Fruit fly (Drosophila melanogaster) whole organism, embryonic: ENCODE results near the gene Top3alpha.

ENCODE experiments used
- Awh ChIP-seq: fragments of 200-800 bp; sonication (Bioruptor generic); IDR thresholded peaks from 2 replicates; pipeline ENCODE4, ENCODE4 v1.3.6; 2022; ENCODE audit warnings: missing biosample characterization, missing genetic modification characterization
- CG10366 ChIP-seq: fragments of 200-800 bp; sonication (Bioruptor generic); IDR thresholded peaks from 2 replicates; pipeline ENCODE4 v1.3.6; 2022; ENCODE audit warnings: missing biosample characterization, missing genetic modification characterization
- CG10979 ChIP-seq: fragments of 200-800 bp; sonication (Bioruptor generic); optimal IDR thresholded peaks from 2 replicates; lab custom pipeline; 2018; ENCODE audit warnings: missing biosample characterization, mild to moderate bottlenecking, missing genetic modification characterization, moderate library complexity
- CG12391 ChIP-seq: fragments of 200-800 bp; sonication (Bioruptor generic); optimal IDR thresholded peaks from 3 replicates; lab custom pipeline; 2018; ENCODE audit warnings: missing biosample characterization, mild to moderate bottlenecking, missing genetic modification characterization, moderate library complexity
- CG12942 ChIP-seq: fragments of 200-800 bp; sonication (Bioruptor generic); optimal IDR thresholded peaks from 3 replicates; lab custom pipeline; 2016; ENCODE audit warnings: missing biosample characterization, missing genetic modification characterization
- CG14710 ChIP-seq: fragments of 200-800 bp; sonication (Bioruptor generic); optimal IDR thresholded peaks from 3 replicates; lab custom pipeline; 2019; ENCODE audit warnings: missing biosample characterization, mild to moderate bottlenecking, missing genetic modification characterization, moderate library complexity
- CG14860 ChIP-seq: fragments of 200-800 bp; sonication (Bioruptor generic); IDR thresholded peaks from 3 replicates; pipeline ENCODE4 v1.3.6; 2022; ENCODE audit warnings: missing biosample characterization, missing genetic modification characterization; ENCODE audit not compliant: partially characterized antibody
- CG18262 ChIP-seq: fragments of 200-800 bp; optimal IDR thresholded peaks from 3 replicates; lab custom pipeline; 2019; ENCODE audit warnings: missing biosample characterization, mild to moderate bottlenecking, missing genetic modification characterization, moderate library complexity
- CG2116 ChIP-seq: fragments of 200-800 bp; sonication (Bioruptor generic); optimal IDR thresholded peaks from 3 replicates; lab custom pipeline; 2018; ENCODE audit warnings: missing biosample characterization, mild to moderate bottlenecking, missing genetic modification characterization
- CG2120 ChIP-seq: fragments of 200-800 bp; sonication (Bioruptor generic); optimal IDR thresholded peaks from 3 replicates; lab custom pipeline; 2016; ENCODE audit warnings: missing biosample characterization, missing genetic modification characterization
- CG32532 ChIP-seq: fragments of 200-800 bp; sonication (Bioruptor generic); IDR thresholded peaks from 2 replicates; pipeline ENCODE4 v1.3.6; 2022; ENCODE audit warnings: missing biosample characterization, missing genetic modification characterization
- CG33213 ChIP-seq: fragments of 200-800 bp; sonication (Bioruptor generic); optimal IDR thresholded peaks from 3 replicates; lab custom pipeline; 2016; ENCODE audit warnings: missing biosample characterization, missing genetic modification characterization
- CG6272 ChIP-seq: fragments of 200-800 bp; sonication (Bioruptor generic); IDR thresholded peaks from 2 replicates; pipeline ENCODE4 v1.3.6; 2022; ENCODE audit warnings: missing biosample characterization, missing genetic modification characterization
- CG6654 ChIP-seq: fragments of 200-800 bp; sonication (Bioruptor generic); optimal IDR thresholded peaks from 2 replicates; lab custom pipeline; 2017; ENCODE audit warnings: missing biosample characterization, mild to moderate bottlenecking, missing genetic modification characterization
- CG6791 ChIP-seq: fragments of 200-800 bp; sonication (Bioruptor generic); IDR thresholded peaks from 3 replicates; pipeline ENCODE4 v1.3.6; 2022; ENCODE audit warnings: missing biosample characterization, missing genetic modification characterization; ENCODE audit not compliant: partially characterized antibody
- CHES-1-like ChIP-seq: fragments of 200-800 bp; sonication (Bioruptor generic); optimal IDR thresholded peaks from 2 replicates; lab custom pipeline; 2016; ENCODE audit warnings: missing biosample characterization, missing genetic modification characterization
- D19A ChIP-seq: fragments of 200-800 bp; optimal IDR thresholded peaks from 3 replicates; lab custom pipeline; 2019; ENCODE audit warnings: missing biosample characterization, mild to moderate bottlenecking, missing genetic modification characterization, moderate library complexity
- D19B ChIP-seq: fragments of 200-800 bp; sonication (Bioruptor generic); optimal IDR thresholded peaks from 2 replicates; lab custom pipeline; 2017; ENCODE audit warnings: missing biosample characterization, mild to moderate bottlenecking, missing genetic modification characterization
- Dref ChIP-seq: fragments of 200-800 bp; sonication (Bioruptor generic); IDR thresholded peaks from 2 replicates; pipeline ENCODE4 v1.3.6; 2022; ENCODE audit warnings: missing biosample characterization, missing genetic modification characterization
- Ets65A ChIP-seq: fragments of 200-800 bp; sonication (Bioruptor generic); peaks from one replicate; lab custom pipeline; 2016; ENCODE audit warnings: missing biosample characterization, missing genetic modification characterization
- HLH4C ChIP-seq: fragments of 200-800 bp; sonication (Bioruptor generic); IDR thresholded peaks from 3 replicates; pipeline ENCODE4 v1.3.6; 2022; ENCODE audit warnings: missing biosample characterization, missing genetic modification characterization; ENCODE audit not compliant: partially characterized antibody
- Hey ChIP-seq: fragments of 200-800 bp; sonication (Bioruptor generic); optimal IDR thresholded peaks from 3 replicates; lab custom pipeline; 2018; ENCODE audit warnings: missing biosample characterization, mild to moderate bottlenecking, missing genetic modification characterization
- Hmx ChIP-seq: fragments of 200-800 bp; sonication (Bioruptor generic); optimal IDR thresholded peaks from 2 replicates; lab custom pipeline; 2016; ENCODE audit warnings: missing biosample characterization, missing genetic modification characterization
- Hr39 ChIP-seq: fragments of >200 bp; optimal IDR thresholded peaks from 2 replicates; lab custom pipeline; 2017
- Mrtf ChIP-seq: fragments of 200-800 bp; sonication (Bioruptor generic); IDR thresholded peaks from 3 replicates; pipeline ENCODE4 v1.3.6; 2022; ENCODE audit warnings: missing biosample characterization, missing genetic modification characterization
- Opbp ChIP-seq: fragments of 200-800 bp; sonication (Bioruptor generic); IDR thresholded peaks from 3 replicates; pipeline ENCODE4 v1.3.6; 2022; ENCODE audit warnings: missing biosample characterization, missing genetic modification characterization; ENCODE audit not compliant: partially characterized antibody
- Ptx1 ChIP-seq: fragments of 200-800 bp; sonication (Bioruptor generic); IDR thresholded peaks from 2 replicates; pipeline ENCODE4 v1.3.6; 2022; ENCODE audit warnings: missing biosample characterization, missing genetic modification characterization
- Stat92E ChIP-seq, 3 experiments: fragments of >200 bp in 2 of 3; fragments of 200-800 bp in 1 of 3; sonication (Bioruptor generic) in 1 of 3; optimal IDR thresholded peaks; 2 replicates each; lab custom pipeline; 2017 to 2019; ENCODE audit warnings: missing biosample characterization in 3 of 3, missing genetic modification characterization in 3 of 3, mild to moderate bottlenecking in 1 of 3, moderate library complexity in 1 of 3
- abd-A ChIP-seq: fragments of 200-800 bp; sonication (Bioruptor generic); optimal IDR thresholded peaks from 3 replicates; lab custom pipeline; 2019; ENCODE audit warnings: missing biosample characterization, mild to moderate bottlenecking, missing genetic modification characterization, moderate library complexity
- al ChIP-seq: fragments of 200-800 bp; sonication (Bioruptor generic); IDR thresholded peaks from 2 replicates; pipeline ENCODE4 v1.3.6; 2022; ENCODE audit warnings: missing biosample characterization, missing genetic modification characterization
- bbx ChIP-seq: fragments of 200-800 bp; sonication (Bioruptor generic); IDR thresholded peaks from 2 replicates; pipeline ENCODE4 v1.3.6; 2022; ENCODE audit warnings: missing biosample characterization, missing genetic modification characterization; ENCODE audit not compliant: partially characterized antibody
- bigmax ChIP-seq: fragments of 200-800 bp; sonication (Bioruptor generic); optimal IDR thresholded peaks from 2 replicates; lab custom pipeline; 2018; ENCODE audit warnings: missing biosample characterization, mild to moderate bottlenecking, missing genetic modification characterization
- bsh ChIP-seq, 2 experiments: fragments of 200-800 bp; sonication (Bioruptor generic); optimal IDR thresholded peaks; 2 replicates each; lab custom pipeline; 2017 to 2018; ENCODE audit warnings: mild to moderate bottlenecking in 2 of 2, missing biosample characterization in 2 of 2, missing genetic modification characterization in 2 of 2, moderate library complexity in 1 of 2
- cas ChIP-seq: fragments of 200-800 bp; sonication (Bioruptor generic); IDR thresholded peaks from 2 replicates; pipeline ENCODE4 v1.3.6; 2022; ENCODE audit warnings: missing biosample characterization, missing genetic modification characterization
- chinmo ChIP-seq: fragments of 200-800 bp; sonication (Bioruptor generic); IDR thresholded peaks from 4 replicates; pipeline ENCODE4 v1.3.6; 2022; ENCODE audit warnings: missing biosample characterization, missing genetic modification characterization; ENCODE audit not compliant: partially characterized antibody
- corto ChIP-seq: fragments of 200-800 bp; sonication (Bioruptor generic); optimal IDR thresholded peaks from 2 replicates; lab custom pipeline; 2016; ENCODE audit warnings: missing biosample characterization, mild to moderate bottlenecking, missing genetic modification characterization, moderate library complexity
- dysf ChIP-seq: fragments of 200-800 bp; sonication (Bioruptor generic); IDR thresholded peaks from 3 replicates; pipeline ENCODE4 v1.3.6; 2022; ENCODE audit warnings: missing biosample characterization, missing genetic modification characterization
- fru ChIP-seq: fragments of >200 bp; optimal IDR thresholded peaks from 2 replicates; lab custom pipeline; 2017
- grn ChIP-seq: fragments of 200-800 bp; sonication (Bioruptor generic); optimal IDR thresholded peaks from 3 replicates; lab custom pipeline; 2017; ENCODE audit warnings: missing biosample characterization, missing genetic modification characterization
- lola ChIP-seq, 3 experiments: fragments of >200 bp in 2 of 3; fragments of 200-800 bp in 1 of 3; sonication (Bioruptor generic) in 1 of 3; optimal IDR thresholded peaks; 2 replicates each; lab custom pipeline; 2017 to 2019; ENCODE audit warnings: missing biosample characterization in 3 of 3, missing genetic modification characterization in 3 of 3, mild to moderate bottlenecking in 1 of 3, moderate library complexity in 1 of 3
- nerfin-2 ChIP-seq: fragments of 200-800 bp; sonication (Bioruptor generic); IDR thresholded peaks from 2 replicates; pipeline ENCODE4 v1.3.6; 2022; ENCODE audit warnings: missing biosample characterization, missing genetic modification characterization; ENCODE audit not compliant: partially characterized antibody
- nmo ChIP-seq: fragments of 200-800 bp; sonication (Bioruptor generic); optimal IDR thresholded peaks from 2 replicates; lab custom pipeline; 2018; ENCODE audit warnings: missing biosample characterization, mild to moderate bottlenecking, missing genetic modification characterization, moderate library complexity
- pros ChIP-seq: fragments of 200-800 bp; sonication (Bioruptor generic); optimal IDR thresholded peaks from 3 replicates; lab custom pipeline; 2019; ENCODE audit warnings: missing biosample characterization, mild to moderate bottlenecking, missing genetic modification characterization, moderate library complexity
- run ChIP-seq: fragments of 200-800 bp; sonication (Bioruptor generic); optimal IDR thresholded peaks from 3 replicates; lab custom pipeline; 2018; ENCODE audit warnings: missing biosample characterization, mild to moderate bottlenecking, missing genetic modification characterization
- scrt ChIP-seq: fragments of 200-800 bp; sonication (Bioruptor generic); optimal IDR thresholded peaks from 2 replicates; lab custom pipeline; 2018; ENCODE audit warnings: missing biosample characterization, mild to moderate bottlenecking, missing genetic modification characterization, moderate library complexity
- sna ChIP-seq: fragments of 200-800 bp; sonication (Bioruptor generic); IDR thresholded peaks from 2 replicates; pipeline ENCODE4 v1.3.6; 2022; ENCODE audit warnings: missing biosample characterization, missing genetic modification characterization; ENCODE audit not compliant: partially characterized antibody
- vvl ChIP-seq: fragments of 200-800 bp; sonication (Bioruptor generic); IDR thresholded peaks from 2 replicates; pipeline ENCODE4 v1.3.6; 2022; ENCODE audit warnings: missing biosample characterization, missing genetic modification characterization

Top3alpha gene

dm6 chr2L:19480406-19481334 lies 17.3 kb upstream of the Top3alpha start (continued):
- TF ChIP-seq CG18262 (tag; lab: Kevin White, UChicago) (peak; percentile 53), CG10979 (peak; percentile 8), Ptx1 (no peak), CG33213 (GFP tag; lab: Kevin White, UChicago) (no peak), CHES-1-like (GFP tag; lab: Kevin White, UChicago) (no peak), cas (GFP tag; lab: Robert Waterston, UW) (no peak), CG6791 (GFP tag; lab: Robert Waterston, UW) (peak; percentile 67), CG2116 (GFP tag; lab: Kevin White, UChicago) (no peak), Hr39 (lab: Kevin White, UChicago) (peak; percentile 68), CG12391 (tag; lab: Kevin White, UChicago) (no peak), CG6654 (GFP tag; lab: Kevin White, UChicago) (no peak), vvl (GFP tag; lab: Robert Waterston, UW) (no peak), Stat92E (GFP tag; optimal IDR thresholded peaks at IDR 0.05; lab: Kevin White, UChicago) (no peak), CG2120 (GFP tag; lab: Kevin White, UChicago) (no peak), Hmx (no peak), Opbp (GFP tag; lab: Robert Waterston, UW) (0 out of 3 replicates have a peak, but pooled peaks have one; percentile 20), D19A (tag; lab: Kevin White, UChicago) (peak; percentile 4), grn (GFP tag; lab: Kevin White, UChicago) (no peak), corto (GFP tag; lab: Kevin White, UChicago) (no peak), D19B (GFP tag; lab: Kevin White, UChicago) (peak; percentile 48), sna (GFP tag; lab: Robert Waterston, UW) (0 out of 2 replicates have a peak, but pooled peaks have one; percentile 27), abd-A (peak; percentile 43), run (tag; lab: Kevin White, UChicago) (peak; percentile 30), CG10366 (GFP tag; lab: Robert Waterston, UW) (no peak), Mrtf (GFP tag; lab: Robert Waterston, UW) (no peak), nerfin-2 (peak; percentile 43; the same call in 1 of the 2 replicates), CG14710 (tag; lab: Kevin White, UChicago) (peak; percentile 3), bsh (GFP tag; optimal IDR thresholded peaks at IDR 0.05; lab: Kevin White, UChicago) (peak in 1 of 2 experiments; percentile 23), bbx (peak; percentile 23; the same call in 1 of the 2 replicates), Dref (GFP tag; lab: Robert Waterston, UW) (no peak), pros (GFP tag; lab: Kevin White, UChicago) (peak; percentile 26), fru (no peak), bigmax (no peak), CG12942 (GFP tag; lab: Kevin White, UChicago) (no peak), HLH4C (GFP tag; lab: Robert Waterston, UW) (peak; percentile 38; the same call in 1 of the 3 replicates), CG14860 (GFP tag; lab: Robert Waterston, UW) (0 out of 3 replicates have a peak, but pooled peaks have one; percentile 32), al (GFP tag; lab: Robert Waterston, UW) (no peak), CG32532 (GFP tag; lab: Robert Waterston, UW) (no peak), scrt (GFP tag; lab: Kevin White, UChicago) (peak; percentile 28), Ets65A (GFP tag; lab: Kevin White, UChicago) (no peak), Hey (tag; lab: Kevin White, UChicago) (peak; percentile 17), lola (GFP tag; optimal IDR thresholded peaks at IDR 0.05; lab: Kevin White, UChicago) (peak in 1 of 3 experiments; percentile 53), CG6272 (0 out of 2 replicates have a peak, but pooled peaks have one; percentile 28), nmo (GFP tag; lab: Kevin White, UChicago) (peak; percentile 32), Awh (GFP tag; lab: Robert Waterston, UW) (no peak), chinmo (GFP tag; lab: Robert Waterston, UW) (0 out of 4 replicates have a peak, but pooled peaks have one; percentile 15), dysf (0 out of 3 replicates have a peak, but pooled peaks have one; percentile 29)
